Worm (Caenorhabditis elegans) whole organism, late embryonic: Measurements from ENCODE around the gene W05B10.3.

Experiments
- ama-1 ChIP-seq: fragments of 150-350 bp; optimal IDR thresholded peaks from 2 replicates; lab custom pipeline; 2014
- tbx-7 ChIP-seq: sonication (generic microtip); optimal IDR thresholded peaks from 2 replicates; lab custom pipeline; 2016; ENCODE audit warnings: missing genotype, missing genetic modification characterization, missing compliant biosample characterization

DNA sequence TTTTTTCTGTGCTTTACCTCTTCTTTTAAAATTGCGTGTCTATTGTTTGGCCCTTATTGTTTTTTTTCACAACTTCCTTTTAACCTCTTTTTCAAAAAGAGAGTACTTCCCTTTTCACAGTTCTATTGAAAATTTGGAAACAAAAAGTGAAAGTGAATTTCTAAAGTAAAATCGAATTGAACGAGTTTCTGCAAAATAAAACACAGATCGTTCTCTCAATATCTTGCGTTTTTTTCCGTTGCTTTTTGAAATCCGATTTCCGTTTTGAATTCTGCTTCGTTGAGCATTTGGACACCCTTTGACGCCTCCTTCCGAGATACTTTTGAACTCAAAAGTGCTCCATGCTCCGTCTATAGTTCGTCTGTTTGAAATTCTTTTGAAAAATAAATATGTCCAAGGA, 14.8 kb upstream of the W05B10.3 start:
- TF ChIP-seq tbx-7 (tag; lab: Kevin White, UChicago) = no peak
- TF ChIP-seq ama-1 (lab: Kevin White, UChicago) = no peak
